Fruit fly (Drosophila melanogaster): ENCODE results near the gene CG33502.
A peak's percentile ranks its signal among the peaks of the same experiment; 100 is the strongest.
"Not testable (repeated sequence)": the region's sequence is repeated elsewhere in the genome, so short reads cannot be mapped to it uniquely, and the experiment has no call there.

Gene CG33502

DNA sequence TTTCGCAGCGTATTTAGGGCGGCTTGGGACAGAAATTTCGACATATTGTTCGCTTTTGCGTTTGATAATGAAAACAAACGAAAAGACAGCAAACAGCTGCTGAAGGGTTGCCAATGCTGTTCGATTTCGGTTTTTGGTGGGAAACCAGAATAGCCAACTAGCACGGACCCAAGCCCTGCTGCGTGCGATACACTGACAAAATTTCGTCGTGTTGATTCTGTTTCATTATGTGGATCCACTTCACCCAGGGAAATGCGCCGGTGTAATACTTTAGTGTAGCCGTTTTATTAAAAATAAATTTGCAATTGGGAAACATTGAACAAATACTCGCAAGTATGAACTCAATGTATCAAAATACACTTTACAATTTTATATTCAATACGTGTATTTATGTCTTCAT, at the start of gene CG33502:
CG33502 (minus strand) TSS at position 101 of the 400 bp plus-strand sequence.
- not testable (repeated sequence) for TF ChIP-seq cic, CG11617, CG5204 (GFP tag; optimal IDR thresholded peaks at IDR 0.05)

DNA sequence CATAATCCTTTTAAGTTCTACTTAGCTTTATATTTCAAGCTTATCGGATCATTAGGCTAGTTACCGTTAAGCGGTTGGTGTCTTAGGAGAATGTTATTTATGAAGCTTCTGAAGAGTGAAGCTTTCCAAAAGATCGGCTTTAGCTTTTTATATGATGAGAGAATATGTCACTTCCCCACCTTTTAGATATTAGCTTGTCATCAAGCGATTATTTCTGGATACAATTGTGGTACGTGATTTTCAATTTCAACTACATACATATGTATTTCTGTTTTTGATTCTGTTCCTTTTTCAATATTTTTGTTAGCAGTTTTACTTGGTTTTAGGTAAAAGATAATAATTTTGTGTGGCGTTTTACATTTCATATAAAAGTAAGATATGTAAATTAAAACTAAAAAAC, 21.5 kb upstream of the CG33502 start:
- TF ChIP-seq CG11617 (GFP tag; optimal IDR thresholded peaks at IDR 0.05) (no peak), cic (GFP tag; optimal IDR thresholded peaks at IDR 0.05) (no peak), pad (GFP tag; optimal IDR thresholded peaks at IDR 0.05) (peak; percentile 34)

DNA sequence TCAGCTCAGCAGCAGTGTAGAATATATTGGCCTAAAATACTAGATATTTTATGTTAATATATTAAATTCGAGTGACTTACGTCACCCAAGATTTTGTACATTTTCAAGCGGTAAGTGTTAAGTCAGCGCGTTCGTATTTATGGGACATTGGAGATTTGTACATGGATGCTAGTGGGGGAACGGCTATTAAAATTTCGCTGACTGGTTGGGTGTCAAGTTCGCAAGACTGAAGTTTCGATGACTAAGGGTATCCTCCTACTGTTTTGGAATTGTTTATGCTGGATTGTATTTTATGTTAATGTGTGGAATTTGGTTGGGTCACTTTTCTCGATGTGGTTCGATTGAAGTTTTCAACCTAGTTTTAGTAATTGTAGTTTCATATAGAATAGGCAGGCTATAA, 20.9 kb upstream of the CG33502 start:
- TF ChIP-seq cic (GFP tag; optimal IDR thresholded peaks at IDR 0.05), result no peak
- TF ChIP-seq CG5204 (GFP tag; optimal IDR thresholded peaks at IDR 0.05), result no peak
- TF ChIP-seq tj (GFP tag; optimal IDR thresholded peaks at IDR 0.05), result peak; percentile 99
- no peak for TF ChIP-seq bab1 (GFP tag; optimal IDR thresholded peaks at IDR 0.05)
- no peak for TF ChIP-seq ovo (GFP tag; optimal IDR thresholded peaks at IDR 0.05)
- TF ChIP-seq pad (GFP tag; optimal IDR thresholded peaks at IDR 0.05), result no peak
- TF ChIP-seq CG33017 (tag; optimal IDR thresholded peaks at IDR 0.05), result no peak

- TF ChIP-seq CG11617 (GFP tag; optimal IDR thresholded peaks at IDR 0.05) (peak; percentile 12), toe (GFP tag; optimal IDR thresholded peaks at IDR 0.05) (no peak), CG33017 (tag; optimal IDR thresholded peaks at IDR 0.05) (no peak), cic (GFP tag; optimal IDR thresholded peaks at IDR 0.05) (no peak), CG14711 (tag; optimal IDR thresholded peaks at IDR 0.05) (no peak), CG12768 (GFP tag; optimal IDR thresholded peaks at IDR 0.05) (no peak), Clk (GFP tag; optimal IDR thresholded peaks at IDR 0.05) (no peak), Mnt (GFP tag; optimal IDR thresholded peaks at IDR 0.05) (peak; percentile 8), tj (GFP tag; optimal IDR thresholded peaks at IDR 0.05) (no peak), Hr96 (GFP tag; optimal IDR thresholded peaks at IDR 0.05) (no peak), pad (GFP tag; optimal IDR thresholded peaks at IDR 0.05) (peak; percentile 24), CG5204 (GFP tag; optimal IDR thresholded peaks at IDR 0.05) (no peak), ovo (GFP tag; optimal IDR thresholded peaks at IDR 0.05) (no peak), bab1 (GFP tag; optimal IDR thresholded peaks at IDR 0.05) (peak; percentile 79), kay (GFP tag; ENCODE audit: borderline replicate concordance) (no peak), CG7045 (GFP tag; optimal IDR thresholded peaks at IDR 0.05) (no peak), Crg-1 (GFP tag; optimal IDR thresholded peaks at IDR 0.05) (no peak), CG1620 (GFP tag; optimal IDR thresholded peaks at IDR 0.05) (peak; percentile 28), cnc (optimal IDR thresholded peaks at IDR 0.05) (no peak), CG7101 (tag; optimal IDR thresholded peaks at IDR 0.05) (peak; percentile 52)
These were observed 20.1 kb upstream of the CG33502 start for dm6 chrX:21631452-21631851.

DNA sequence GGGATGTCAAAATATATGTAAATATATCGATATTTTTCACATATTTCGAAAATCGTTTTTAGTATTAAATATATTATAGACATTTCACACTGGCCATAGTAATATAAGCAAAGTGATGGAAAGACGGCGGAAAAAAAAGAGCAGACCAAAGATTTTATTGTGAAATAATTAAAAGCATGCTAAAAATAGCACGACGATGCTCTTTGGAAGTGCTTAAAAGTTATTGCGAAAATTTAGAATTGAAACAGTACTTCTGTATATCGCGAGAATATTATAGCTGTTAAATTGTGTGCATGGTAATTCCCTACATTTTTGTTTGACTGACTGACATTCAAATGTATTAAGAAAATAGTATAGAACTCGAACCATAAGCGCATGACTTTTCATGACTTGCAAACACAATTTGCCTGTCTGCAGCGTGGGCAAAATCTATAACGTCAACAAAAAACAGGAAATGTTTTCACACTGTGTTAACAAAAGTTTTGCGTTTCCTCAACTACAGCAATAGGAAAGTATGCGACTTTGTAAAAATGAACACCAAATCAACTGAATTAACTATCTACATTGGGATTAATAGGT, 18.9 kb upstream of the CG33502 start:
- TF ChIP-seq kay (GFP tag; ENCODE audit: borderline replicate concordance), result no peak
- no peak for TF ChIP-seq Clk (GFP tag; optimal IDR thresholded peaks at IDR 0.05)
- no peak for TF ChIP-seq CG7101 (tag; optimal IDR thresholded peaks at IDR 0.05)
- TF ChIP-seq CG14711 (tag; optimal IDR thresholded peaks at IDR 0.05), result no peak
- TF ChIP-seq CG11617 (GFP tag; optimal IDR thresholded peaks at IDR 0.05), result no peak
- TF ChIP-seq tj (GFP tag; optimal IDR thresholded peaks at IDR 0.05), result no peak
- no peak for TF ChIP-seq CG12768 (GFP tag; optimal IDR thresholded peaks at IDR 0.05)
- no peak for TF ChIP-seq bab1 (GFP tag; optimal IDR thresholded peaks at IDR 0.05)
- no peak for TF ChIP-seq CG33017 (tag; optimal IDR thresholded peaks at IDR 0.05)
- TF ChIP-seq CG5204 (GFP tag; optimal IDR thresholded peaks at IDR 0.05), result no peak
- no peak for TF ChIP-seq CG7045 (GFP tag; optimal IDR thresholded peaks at IDR 0.05)
- no peak for TF ChIP-seq CG1620 (GFP tag; optimal IDR thresholded peaks at IDR 0.05)
- TF ChIP-seq Hr96 (GFP tag; optimal IDR thresholded peaks at IDR 0.05), result no peak
- TF ChIP-seq Mnt (GFP tag; optimal IDR thresholded peaks at IDR 0.05), result no peak
- TF ChIP-seq cic (GFP tag; optimal IDR thresholded peaks at IDR 0.05), result no peak

- no peak for TF ChIP-seq CG5204 (GFP tag; optimal IDR thresholded peaks at IDR 0.05)
- TF ChIP-seq toe (GFP tag; optimal IDR thresholded peaks at IDR 0.05), result no peak
- peak; percentile 17 for TF ChIP-seq CG7101 (tag; optimal IDR thresholded peaks at IDR 0.05)
- TF ChIP-seq Hr96 (GFP tag; optimal IDR thresholded peaks at IDR 0.05), result peak; percentile 40
- TF ChIP-seq cic (GFP tag; optimal IDR thresholded peaks at IDR 0.05), result no peak
- peak; percentile 68 for TF ChIP-seq tj (GFP tag; optimal IDR thresholded peaks at IDR 0.05)
- TF ChIP-seq CG1620 (GFP tag; optimal IDR thresholded peaks at IDR 0.05), result no peak
- no peak for TF ChIP-seq pad (GFP tag; optimal IDR thresholded peaks at IDR 0.05)
- no peak for TF ChIP-seq Mnt (GFP tag; optimal IDR thresholded peaks at IDR 0.05)
- TF ChIP-seq CG14711 (tag; optimal IDR thresholded peaks at IDR 0.05), result peak; percentile 37
- peak; percentile 12 for TF ChIP-seq ovo (GFP tag; optimal IDR thresholded peaks at IDR 0.05)
- no peak for TF ChIP-seq Crg-1 (GFP tag; optimal IDR thresholded peaks at IDR 0.05)
- TF ChIP-seq CG12768 (GFP tag; optimal IDR thresholded peaks at IDR 0.05), result peak; percentile 37
- TF ChIP-seq CG7045 (GFP tag; optimal IDR thresholded peaks at IDR 0.05), result no peak
- TF ChIP-seq CG33017 (tag; optimal IDR thresholded peaks at IDR 0.05), result no peak
- no peak for TF ChIP-seq Clk (GFP tag; optimal IDR thresholded peaks at IDR 0.05)
- no peak for TF ChIP-seq kay (GFP tag; ENCODE audit: borderline replicate concordance)
- no peak for TF ChIP-seq CG11617 (GFP tag; optimal IDR thresholded peaks at IDR 0.05)
- no peak for TF ChIP-seq cnc (optimal IDR thresholded peaks at IDR 0.05)
- TF ChIP-seq bab1 (GFP tag; optimal IDR thresholded peaks at IDR 0.05), result peak; percentile 55
These were observed 18.3 kb upstream of the CG33502 start, which contains the start of gene DIP1 for dm6 chrX:21629482-21630159. Gene DIP1 (minus strand): TSS chrX:21630148.

Measured in whole organism, adult.